Worm (Caenorhabditis elegans) whole organism, L1 larva: ENCODE data around the gene srw-20.

Experiments used
- alr-1 ChIP-seq: fragments of 200-800 bp; sonication (Bioruptor generic); optimal IDR thresholded peaks from 2 replicates; lab custom pipeline; 2018; ENCODE audit warnings: borderline replicate concordance, mild to moderate bottlenecking, missing genetic modification characterization, missing compliant biosample characterization
- aly-2 ChIP-seq: fragments of 150-350 bp; optimal IDR thresholded peaks from 2 replicates; lab custom pipeline; 2014; ENCODE audit warnings: missing biosample characterization, missing genetic modification characterization
- ama-1 ChIP-seq: fragments of 150-350 bp; optimal IDR thresholded peaks from 2 replicates; lab custom pipeline; 2014
- blmp-1 ChIP-seq: fragments of 150-350 bp; optimal IDR thresholded peaks from 2 replicates; lab custom pipeline; 2014; ENCODE audit warnings: missing biosample characterization, missing genetic modification characterization
- efl-1 ChIP-seq, 4 experiments: fragments of 150-350 bp; optimal IDR thresholded peaks in 3 of 4; peaks in 1 of 4; 1 replicate in 1 of 4; 2 replicates in 3 of 4; lab custom pipeline; 2014; ENCODE audit warnings: missing biosample characterization in 2 of 4, missing genetic modification characterization in 2 of 4, missing genetic modification reagents in 2 of 4
- egl-27 ChIP-seq, 2 experiments: fragments of 150-350 bp in 1 of 2; sonication (generic microtip); optimal IDR thresholded peaks; 3 replicates each; lab custom pipeline; 2017 to 2018; ENCODE audit warnings: missing biosample characterization in 2 of 2, missing genetic modification characterization in 2 of 2, missing genetic modification reagents in 2 of 2
- hlh-4 ChIP-seq: sonication (generic microtip); optimal IDR thresholded peaks from 2 replicates; lab custom pipeline; 2016; ENCODE audit warnings: mild to moderate bottlenecking, missing genetic modification characterization, missing compliant biosample characterization
- mdl-1 ChIP-seq, 2 experiments: fragments of 150-350 bp; optimal IDR thresholded peaks; 2 replicates each; lab custom pipeline; 2014 to 2017; ENCODE audit warnings: missing biosample characterization in 2 of 2, missing genetic modification characterization in 2 of 2, inconsistent platforms in 1 of 2
- rnt-1 ChIP-seq: sonication (generic microtip); optimal IDR thresholded peaks from 2 replicates; lab custom pipeline; 2016; ENCODE audit warnings: mild to moderate bottlenecking, missing genetic modification characterization, moderate library complexity, missing compliant biosample characterization
- snpc-4 ChIP-seq: fragments of 150-350 bp; optimal IDR thresholded peaks from 2 replicates; lab custom pipeline; 2014; ENCODE audit warnings: missing biosample characterization, missing genetic modification characterization
- unc-62 ChIP-seq: fragments of 150-350 bp; optimal IDR thresholded peaks from 2 replicates; lab custom pipeline; 2014; ENCODE audit warnings: missing biosample characterization, missing genetic modification reagents, missing genetic modification characterization
- ztf-11 ChIP-seq, 2 experiments: sonication (generic microtip); optimal IDR thresholded peaks; 2 replicates each; lab custom pipeline; 2016 to 2017; ENCODE audit warnings: missing genetic modification characterization in 2 of 2, missing biosample characterization in 1 of 2, missing compliant biosample characterization in 1 of 2

ce11 chrV:17077889-17078288 is 1.8 kb downstream of the srw-20 start, which contains the start of gene T05E12.3:
- TF ChIP-seq ama-1 (lab: Kevin White, UChicago) (no peak), mdl-1 (tag; optimal IDR thresholded peaks at IDR 0.05; lab: Kevin White, UChicago) (no peak), efl-1 (optimal IDR thresholded peaks at IDR 0.05; lab: Kevin White, UChicago) (no peak), efl-1 (GFP tag; optimal IDR thresholded peaks at IDR 0.05 in 1 of 2; lab: Kevin White, UChicago) (no peak), ztf-11 (tag; optimal IDR thresholded peaks at IDR 0.05; lab: Kevin White, UChicago) (no peak), snpc-4 (tag; lab: Kevin White, UChicago) (no peak), blmp-1 (tag; lab: Kevin White, UChicago) (no peak), hlh-4 (tag; lab: Kevin White, UChicago) (no peak), aly-2 (tag; lab: Kevin White, UChicago) (no peak), unc-62 (GFP tag; lab: Kevin White, UChicago) (no peak), egl-27 (tag; optimal IDR thresholded peaks at IDR 0.05; lab: Kevin White, UChicago) (no peak), alr-1 (no peak), rnt-1 (tag; lab: Kevin White, UChicago) (no peak)
